Fruit fly (Drosophila melanogaster) Kc167 (cell line): ENCODE data around the gene Notum.

Source experiments
- Sin3A ChIP-seq: fragments of >200 bp; optimal IDR thresholded peaks from 2 replicates; lab custom pipeline; 2018; ENCODE audit warnings: missing external identifiers
- psq ChIP-seq: fragments of >200 bp; optimal IDR thresholded peaks from 2 replicates; lab custom pipeline; 2017; ENCODE audit warnings: missing external identifiers

dm6 chr3L:16052145-16053025 is 29.1 kb downstream of the Notum start:
- TF ChIP-seq psq (no peak), Sin3A (no peak)
